Fruit fly (Drosophila melanogaster) whole organism, embryonic: ENCODE measurements around the gene CG34163.
A peak's percentile ranks its signal among the peaks of the same experiment; 100 is the strongest.

Source experiments
- B-H1 ChIP-seq: fragments of 200-800 bp; sonication (Bioruptor generic); IDR thresholded peaks from 3 replicates; pipeline ENCODE4 v1.3.6; 2022; ENCODE audit warnings: missing biosample characterization, missing genetic modification characterization
- C15 ChIP-seq: fragments of 200-800 bp; sonication (Bioruptor generic); IDR thresholded peaks from 3 replicates; pipeline ENCODE4 v1.3.6; 2022; ENCODE audit warnings: missing biosample characterization, missing genetic modification characterization
- CG10979 ChIP-seq: fragments of 200-800 bp; sonication (Bioruptor generic); optimal IDR thresholded peaks from 2 replicates; lab custom pipeline; 2018; ENCODE audit warnings: missing biosample characterization, mild to moderate bottlenecking, missing genetic modification characterization, moderate library complexity
- CG12659 ChIP-seq: fragments of 200-800 bp; sonication (Bioruptor generic); optimal IDR thresholded peaks from 3 replicates; lab custom pipeline; 2017; ENCODE audit warnings: mild to moderate bottlenecking, missing biosample characterization, missing genetic modification reagents, missing genetic modification characterization
- CG12942 ChIP-seq: fragments of 200-800 bp; sonication (Bioruptor generic); optimal IDR thresholded peaks from 3 replicates; lab custom pipeline; 2016; ENCODE audit warnings: missing biosample characterization, missing genetic modification characterization
- CG13894 ChIP-seq: fragments of 200-800 bp; sonication (Bioruptor generic); optimal IDR thresholded peaks from 3 replicates; lab custom pipeline; 2018; ENCODE audit warnings: missing biosample characterization, mild to moderate bottlenecking, missing genetic modification characterization, moderate library complexity
- CG14441 ChIP-seq: fragments of 200-800 bp; sonication (Bioruptor generic); IDR thresholded peaks from 2 replicates; pipeline ENCODE4 v1.3.6; 2022; ENCODE audit warnings: missing biosample characterization, missing genetic modification characterization
- CG14860 ChIP-seq: fragments of 200-800 bp; sonication (Bioruptor generic); IDR thresholded peaks from 3 replicates; pipeline ENCODE4 v1.3.6; 2022; ENCODE audit warnings: missing biosample characterization, missing genetic modification characterization; ENCODE audit not compliant: partially characterized antibody
- CG17186 ChIP-seq: fragments of 200-800 bp; sonication (Bioruptor generic); optimal IDR thresholded peaks from 3 replicates; lab custom pipeline; 2017; ENCODE audit warnings: missing biosample characterization, missing genetic modification reagents, missing genetic modification characterization
- CG17328 ChIP-seq: fragments of 200-800 bp; sonication (Bioruptor generic); IDR thresholded peaks from 2 replicates; pipeline ENCODE4 v1.3.6; 2022; ENCODE audit warnings: missing biosample characterization, missing genetic modification characterization
- CG17568 ChIP-seq: fragments of 200-800 bp; sonication (Bioruptor generic); optimal IDR thresholded peaks from 2 replicates; lab custom pipeline; 2018; ENCODE audit warnings: missing biosample characterization, mild to moderate bottlenecking, missing genetic modification characterization, moderate library complexity
- CG18262 ChIP-seq: fragments of 200-800 bp; optimal IDR thresholded peaks from 3 replicates; lab custom pipeline; 2019; ENCODE audit warnings: missing biosample characterization, mild to moderate bottlenecking, missing genetic modification characterization, moderate library complexity
- CG2712 ChIP-seq: fragments of 200-800 bp; optimal IDR thresholded peaks from 3 replicates; lab custom pipeline; 2019; ENCODE audit warnings: missing biosample characterization, mild to moderate bottlenecking, missing genetic modification characterization, moderate library complexity
- CG31388 ChIP-seq: fragments of 200-800 bp; sonication (Bioruptor generic); optimal IDR thresholded peaks from 2 replicates; lab custom pipeline; 2016; ENCODE audit warnings: missing biosample characterization, missing genetic modification characterization
- CG3281 ChIP-seq: fragments of 200-800 bp; sonication (Bioruptor generic); optimal IDR thresholded peaks from 3 replicates; lab custom pipeline; 2017; ENCODE audit warnings: missing biosample characterization, mild to moderate bottlenecking, missing genetic modification characterization
- CG3995 ChIP-seq: fragments of 200-800 bp; sonication (Bioruptor generic); optimal IDR thresholded peaks from 3 replicates; lab custom pipeline; 2016; ENCODE audit warnings: missing biosample characterization, missing genetic modification characterization
- CG4282 ChIP-seq: fragments of 200-800 bp; sonication (Bioruptor generic); optimal IDR thresholded peaks from 2 replicates; lab custom pipeline; 2016; ENCODE audit warnings: missing biosample characterization, missing genetic modification characterization
- CG4854 ChIP-seq: fragments of 200-800 bp; sonication (Bioruptor generic); optimal IDR thresholded peaks from 2 replicates; lab custom pipeline; 2016; ENCODE audit warnings: missing biosample characterization, missing genetic modification characterization, inconsistent platforms
- CG6765 ChIP-seq: fragments of 200-800 bp; sonication (Bioruptor generic); optimal IDR thresholded peaks from 3 replicates; lab custom pipeline; 2017; ENCODE audit warnings: missing biosample characterization, mild to moderate bottlenecking, missing genetic modification characterization
- CG7372 ChIP-seq: fragments of 200-800 bp; sonication (Bioruptor generic); IDR thresholded peaks from 2 replicates; pipeline ENCODE4 v1.3.6; 2022; ENCODE audit warnings: missing biosample characterization, missing genetic modification characterization
- Dfd ChIP-seq, 2 experiments: fragments of >200 bp; optimal IDR thresholded peaks; 2 replicates each; lab custom pipeline; 2017; ENCODE audit warnings: missing biosample characterization in 2 of 2, missing genetic modification characterization in 2 of 2
- Elba2 ChIP-seq: fragments of 200-800 bp; sonication (Bioruptor generic); optimal IDR thresholded peaks from 3 replicates; lab custom pipeline; 2016; ENCODE audit warnings: missing biosample characterization, missing genetic modification characterization
- HLH4C ChIP-seq: fragments of 200-800 bp; sonication (Bioruptor generic); IDR thresholded peaks from 3 replicates; pipeline ENCODE4 v1.3.6; 2022; ENCODE audit warnings: missing biosample characterization, missing genetic modification characterization; ENCODE audit not compliant: partially characterized antibody
- Med ChIP-seq: fragments of 200-800 bp; sonication (Bioruptor generic); peaks from one replicate; lab custom pipeline; 2016; ENCODE audit warnings: missing biosample characterization, missing genetic modification characterization, mild to moderate bottlenecking, inconsistent platforms, moderate library complexity
- NC2α ChIP-seq: fragments of 200-800 bp; sonication (Bioruptor generic); optimal IDR thresholded peaks from 2 replicates; lab custom pipeline; 2016; ENCODE audit warnings: missing biosample characterization, missing genetic modification characterization
- PHDP ChIP-seq: fragments of 200-800 bp; sonication (Bioruptor generic); optimal IDR thresholded peaks from 3 replicates; lab custom pipeline; 2018; ENCODE audit warnings: missing biosample characterization, mild to moderate bottlenecking, missing genetic modification characterization, moderate library complexity
- Rx ChIP-seq: fragments of 200-800 bp; sonication (Bioruptor generic); IDR thresholded peaks from 2 replicates; pipeline ENCODE4 v1.3.6; 2022; ENCODE audit warnings: missing biosample characterization, missing genetic modification characterization
- Six4 ChIP-seq: fragments of 200-800 bp; sonication (Bioruptor generic); optimal IDR thresholded peaks from 2 replicates; lab custom pipeline; 2016; ENCODE audit warnings: missing biosample characterization, missing genetic modification characterization
- cato ChIP-seq: fragments of 200-800 bp; sonication (Bioruptor generic); optimal IDR thresholded peaks from 2 replicates; lab custom pipeline; 2016; ENCODE audit warnings: missing biosample characterization, missing genetic modification characterization, borderline replicate concordance
- chinmo ChIP-seq: fragments of 200-800 bp; sonication (Bioruptor generic); IDR thresholded peaks from 4 replicates; pipeline ENCODE4 v1.3.6; 2022; ENCODE audit warnings: missing biosample characterization, missing genetic modification characterization; ENCODE audit not compliant: partially characterized antibody
- corto ChIP-seq: fragments of 200-800 bp; sonication (Bioruptor generic); optimal IDR thresholded peaks from 2 replicates; lab custom pipeline; 2016; ENCODE audit warnings: missing biosample characterization, mild to moderate bottlenecking, missing genetic modification characterization, moderate library complexity
- cwo ChIP-seq: fragments of 200-800 bp; sonication (Bioruptor generic); optimal IDR thresholded peaks from 3 replicates; lab custom pipeline; 2017; ENCODE audit warnings: missing biosample characterization, missing genetic modification characterization, mild to moderate bottlenecking, moderate library complexity, missing genetic modification reagents
- emc ChIP-seq: fragments of 200-800 bp; sonication (Bioruptor generic); optimal IDR thresholded peaks from 2 replicates; lab custom pipeline; 2016; ENCODE audit warnings: missing biosample characterization, missing genetic modification characterization
- fd96Cb ChIP-seq: fragments of 200-800 bp; sonication (Bioruptor generic); optimal IDR thresholded peaks from 2 replicates; lab custom pipeline; 2018; ENCODE audit warnings: missing biosample characterization, mild to moderate bottlenecking, missing genetic modification characterization, moderate library complexity
- gro ChIP-seq: fragments of 200-800 bp; sonication (Bioruptor generic); optimal IDR thresholded peaks from 2 replicates; lab custom pipeline; 2016; ENCODE audit warnings: missing biosample characterization, missing genetic modification characterization
- gsb ChIP-seq: fragments of 200-800 bp; sonication (Bioruptor generic); IDR thresholded peaks from 2 replicates; pipeline ENCODE4 v1.3.6; 2022; ENCODE audit warnings: missing biosample characterization, missing genetic modification characterization
- her ChIP-seq: fragments of 200-800 bp; sonication (Bioruptor generic); optimal IDR thresholded peaks from 2 replicates; lab custom pipeline; 2016; ENCODE audit warnings: missing biosample characterization, missing genetic modification characterization
- ind ChIP-seq: fragments of 200-800 bp; sonication (Bioruptor generic); optimal IDR thresholded peaks from 3 replicates; lab custom pipeline; 2016; ENCODE audit warnings: missing biosample characterization, missing genetic modification characterization
- insv ChIP-seq, 2 experiments: fragments of 200-800 bp; sonication (Bioruptor generic); optimal IDR thresholded peaks; 3 replicates each; lab custom pipeline; 2016 to 2018; ENCODE audit warnings: missing biosample characterization in 2 of 2, missing genetic modification characterization in 2 of 2
- kay ChIP-seq: fragments of 200-800 bp; sonication (Bioruptor generic); optimal IDR thresholded peaks from 2 replicates; lab custom pipeline; 2016; ENCODE audit warnings: missing biosample characterization, missing genetic modification characterization
- p53 ChIP-seq: fragments of 200-800 bp; sonication (Bioruptor generic); optimal IDR thresholded peaks from 2 replicates; lab custom pipeline; 2016; ENCODE audit warnings: missing biosample characterization, missing genetic modification characterization
- pho ChIP-seq: fragments of 200-800 bp; sonication (Bioruptor generic); optimal IDR thresholded peaks from 2 replicates; lab custom pipeline; 2016; ENCODE audit warnings: missing biosample characterization, missing genetic modification characterization
- pum ChIP-seq: fragments of 200-800 bp; sonication (Bioruptor generic); optimal IDR thresholded peaks from 2 replicates; lab custom pipeline; 2016; ENCODE audit warnings: missing biosample characterization, missing genetic modification characterization
- pzg ChIP-seq: fragments of 200-800 bp; sonication (Bioruptor generic); optimal IDR thresholded peaks from 3 replicates; lab custom pipeline; 2018; ENCODE audit warnings: missing biosample characterization, mild to moderate bottlenecking, missing genetic modification characterization, moderate library complexity
- ro ChIP-seq: fragments of 200-800 bp; sonication (Bioruptor generic); IDR thresholded peaks from 2 replicates; pipeline ENCODE4 v1.3.6; 2022; ENCODE audit warnings: missing biosample characterization, missing genetic modification characterization
- sima ChIP-seq: fragments of 200-800 bp; sonication (Bioruptor generic); optimal IDR thresholded peaks from 2 replicates; lab custom pipeline; 2016; ENCODE audit warnings: missing biosample characterization, missing genetic modification characterization
- ssp ChIP-seq: fragments of 200-800 bp; sonication (Bioruptor generic); IDR thresholded peaks from 2 replicates; pipeline ENCODE4 v1.3.6; 2022; ENCODE audit warnings: missing biosample characterization, missing genetic modification characterization
- stc ChIP-seq: fragments of 200-800 bp; sonication (Bioruptor generic); IDR thresholded peaks from 2 replicates; pipeline ENCODE4 v1.3.6; 2022; ENCODE audit warnings: missing biosample characterization, missing genetic modification characterization
- tio ChIP-seq: fragments of 200-800 bp; sonication (Bioruptor generic); optimal IDR thresholded peaks from 2 replicates; lab custom pipeline; 2017; ENCODE audit warnings: missing biosample characterization, missing genetic modification characterization, inconsistent platforms

The CG34163 gene

dm6 chr2L:12006397-12007330 lies 18.6 kb downstream of the CG34163 start (continued):
- TF ChIP-seq CG12659 (GFP tag; lab: Kevin White, UChicago) (peak; percentile 97), CG31388 (peak; percentile 79), gro (GFP tag; lab: Kevin White, UChicago) (no peak), corto (GFP tag; lab: Kevin White, UChicago) (no peak), CG17568 (peak; percentile 80), CG6765 (GFP tag; lab: Kevin White, UChicago) (peak; percentile 91), emc (GFP tag; lab: Kevin White, UChicago) (no peak), CG14860 (GFP tag; lab: Robert Waterston, UW) (no peak), kay (GFP tag; lab: Kevin White, UChicago) (peak; percentile 90), CG12942 (GFP tag; lab: Kevin White, UChicago) (peak; percentile 82), p53 (GFP tag; lab: Kevin White, UChicago) (no peak), CG17328 (GFP tag; lab: Robert Waterston, UW) (no peak), CG13894 (tag; lab: Kevin White, UChicago) (peak; percentile 45), ro (GFP tag; lab: Robert Waterston, UW) (no peak), Dfd (GFP tag; optimal IDR thresholded peaks at IDR 0.05; lab: Kevin White, UChicago) (no peak), CG3995 (peak; percentile 45), CG18262 (peak; percentile 99), fd96Cb (tag; lab: Kevin White, UChicago) (peak; percentile 96), CG10979 (tag; lab: Kevin White, UChicago) (peak; percentile 98), CG7372 (GFP tag; lab: Robert Waterston, UW) (no peak), gsb (GFP tag; lab: Robert Waterston, UW) (no peak), pho (no peak), Six4 (GFP tag; lab: Kevin White, UChicago) (peak; percentile 91), B-H1 (GFP tag; lab: Robert Waterston, UW) (no peak), NC2α (peak; percentile 0), stc (GFP tag; lab: Robert Waterston, UW) (no peak), Elba2 (GFP tag; lab: Kevin White, UChicago) (no peak), cato (GFP tag; lab: Kevin White, UChicago) (peak; percentile 90), Med (GFP tag; lab: Kevin White, UChicago) (peak; percentile 71), ssp (GFP tag; lab: Robert Waterston, UW) (no peak), pzg (GFP tag; lab: Kevin White, UChicago) (no peak), her (peak; percentile 30), CG4854 (GFP tag; lab: Kevin White, UChicago) (peak; percentile 53), PHDP (tag; lab: Kevin White, UChicago) (peak; percentile 94), HLH4C (GFP tag; lab: Robert Waterston, UW) (no peak), cwo (peak; percentile 86), chinmo (GFP tag; lab: Robert Waterston, UW) (no peak), CG14441 (no peak), Rx (no peak), sima (GFP tag; lab: Kevin White, UChicago) (no peak), CG3281 (GFP tag; lab: Kevin White, UChicago) (peak; percentile 96), CG4282 (no peak), pum (GFP tag; lab: Kevin White, UChicago) (peak; percentile 62), ind (GFP tag; lab: Kevin White, UChicago) (peak; percentile 92), insv (GFP tag; optimal IDR thresholded peaks at IDR 0.05; lab: Kevin White, UChicago) (peak in 1 of 2 experiments; percentile 47), C15 (GFP tag; lab: Robert Waterston, UW) (no peak), CG2712 (tag; lab: Kevin White, UChicago) (peak; percentile 98), tio (peak; percentile 96), CG17186 (GFP tag; lab: Kevin White, UChicago) (peak; percentile 42)
